Worm (Caenorhabditis elegans) whole organism, L3 larva: Measurements from ENCODE around the gene hex-5.

ENCODE experiments used
- ZK546.5 ChIP-seq: sonication (generic microtip); optimal IDR thresholded peaks from 2 replicates; lab custom pipeline; 2017; ENCODE audit warnings: missing biosample characterization, missing genetic modification characterization
- egl-27 ChIP-seq: sonication (generic microtip); optimal IDR thresholded peaks from 4 replicates; lab custom pipeline; 2017; ENCODE audit warnings: missing biosample characterization, missing genetic modification reagents, missing genetic modification characterization
- hmg-11 ChIP-seq: sonication (generic microtip); optimal IDR thresholded peaks from 2 replicates; lab custom pipeline; 2016; ENCODE audit warnings: missing genetic modification characterization, missing compliant biosample characterization
- jun-1 ChIP-seq: fragments of 150-350 bp; optimal IDR thresholded peaks from 2 replicates; lab custom pipeline; 2014; ENCODE audit warnings: missing biosample characterization, missing genetic modification reagents, missing genetic modification characterization
- lsy-12 ChIP-seq: sonication (generic microtip); optimal IDR thresholded peaks from 2 replicates; lab custom pipeline; 2016; ENCODE audit warnings: mild to moderate bottlenecking, missing genetic modification characterization, missing compliant biosample characterization
- mdl-1 ChIP-seq: fragments of 150-350 bp; optimal IDR thresholded peaks from 2 replicates; lab custom pipeline; 2014; ENCODE audit warnings: missing biosample characterization, missing genetic modification characterization
- mml-1 ChIP-seq: fragments of 150-350 bp; sonication (generic microtip); optimal IDR thresholded peaks from 3 replicates; lab custom pipeline; 2014; ENCODE audit warnings: missing biosample characterization, missing genetic modification characterization
- pqm-1 ChIP-seq: fragments of 150-350 bp; optimal IDR thresholded peaks from 2 replicates; lab custom pipeline; 2017; ENCODE audit warnings: missing biosample characterization, missing genetic modification characterization, inconsistent platforms
- skn-1 ChIP-seq: fragments of 150-350 bp; optimal IDR thresholded peaks from 2 replicates; lab custom pipeline; 2014; ENCODE audit warnings: missing biosample characterization, missing genetic modification characterization
- snpc-4 ChIP-seq: fragments of 150-350 bp; optimal IDR thresholded peaks from 2 replicates; lab custom pipeline; 2014; ENCODE audit warnings: missing biosample characterization, missing genetic modification characterization
- unc-39 ChIP-seq: sonication (generic microtip); optimal IDR thresholded peaks from 4 replicates; lab custom pipeline; 2017; ENCODE audit warnings: missing biosample characterization, missing genetic modification characterization
- unc-62 ChIP-seq: fragments of 150-350 bp; sonication (generic microtip); optimal IDR thresholded peaks from 4 replicates; lab custom pipeline; 2014; ENCODE audit warnings: missing biosample characterization, missing genetic modification reagents, missing genetic modification characterization
- zag-1 ChIP-seq: fragments of 150-350 bp; optimal IDR thresholded peaks from 2 replicates; lab custom pipeline; 2014; ENCODE audit warnings: missing biosample characterization, missing genetic modification characterization

ce11 chrX:14894845-14895244 lies 10.2 kb downstream of the hex-5 start, which contains the start of gene nac-1:
- TF ChIP-seq hmg-11 (tag; lab: Kevin White, UChicago): no peak
- TF ChIP-seq skn-1 (tag; lab: Kevin White, UChicago): no peak
- no peak for TF ChIP-seq mdl-1 (tag; lab: Kevin White, UChicago)
- TF ChIP-seq ZK546.5: no peak
- TF ChIP-seq unc-39 (tag; lab: Kevin White, UChicago): no peak
- TF ChIP-seq egl-27 (tag; lab: Kevin White, UChicago): no peak
- no peak for TF ChIP-seq unc-62 (GFP tag; lab: Kevin White, UChicago)
- TF ChIP-seq lsy-12 (tag; lab: Kevin White, UChicago): no peak
- TF ChIP-seq pqm-1 (tag; lab: Kevin White, UChicago): no peak
- TF ChIP-seq snpc-4 (tag; lab: Kevin White, UChicago): no peak
- TF ChIP-seq zag-1 (tag; lab: Kevin White, UChicago): no peak
- no peak for TF ChIP-seq jun-1
- TF ChIP-seq mml-1 (tag; lab: Kevin White, UChicago): no peak
